Worm (Caenorhabditis elegans) whole organism, L4 larva: ENCODE measurements around the gene scl-5.

Experiments
- F37D6.2 ChIP-seq: sonication (generic microtip); optimal IDR thresholded peaks from 2 replicates; lab custom pipeline; 2016; ENCODE audit warnings: mild to moderate bottlenecking, missing genetic modification characterization, missing compliant biosample characterization
- F49E8.2 ChIP-seq: sonication (generic microtip); optimal IDR thresholded peaks from 2 replicates; lab custom pipeline; 2016; ENCODE audit warnings: missing compliant biosample characterization, mild to moderate bottlenecking, missing genetic modification characterization, borderline replicate concordance
- Y75B8A.6 ChIP-seq: fragments of 200-800 bp; sonication (Bioruptor generic); IDR thresholded peaks from 2 replicates; pipeline ENCODE4 v1.3.6; 2022; ENCODE audit warnings: missing genetic modification reagents, missing genetic modification characterization, missing compliant biosample characterization
- aha-1 ChIP-seq: fragments of 150-350 bp; peaks from one replicate; lab custom pipeline; 2014; ENCODE audit warnings: missing biosample characterization, missing genetic modification characterization
- ama-1 ChIP-seq: fragments of 150-350 bp; optimal IDR thresholded peaks from 2 replicates; lab custom pipeline; 2014; ENCODE audit warnings: inconsistent platforms, mixed read lengths
- ceh-62 ChIP-seq: sonication (generic microtip); optimal IDR thresholded peaks from 2 replicates; lab custom pipeline; 2017; ENCODE audit warnings: missing biosample characterization, missing genetic modification characterization
- daf-12 ChIP-seq: fragments of 150-350 bp; optimal IDR thresholded peaks from 2 replicates; lab custom pipeline; 2014; ENCODE audit warnings: missing biosample characterization, missing genetic modification reagents, missing genetic modification characterization
- daf-16 ChIP-seq, 3 experiments: sonication (generic microtip); optimal IDR thresholded peaks; 2 replicates each; lab custom pipeline; 2016 to 2017; ENCODE audit warnings: missing genetic modification characterization in 3 of 3, missing genetic modification reagents in 3 of 3, mild to moderate bottlenecking in 2 of 3, missing compliant biosample characterization in 2 of 3, missing biosample characterization in 1 of 3, moderate library complexity in 1 of 3
- dpl-1 ChIP-seq: fragments of 150-350 bp; optimal IDR thresholded peaks from 2 replicates; lab custom pipeline; 2014; ENCODE audit warnings: missing biosample characterization, missing genetic modification reagents, missing genetic modification characterization
- dve-1 ChIP-seq: sonication (generic microtip); optimal IDR thresholded peaks from 2 replicates; lab custom pipeline; 2017; ENCODE audit warnings: antibody characterized with exemption, mild to moderate bottlenecking, missing genetic modification characterization, missing compliant biosample characterization; ENCODE audit not compliant: insufficient read depth
- egl-43 ChIP-seq: fragments of 200-800 bp; sonication (Bioruptor generic); IDR thresholded peaks from 2 replicates; pipeline ENCODE4 v1.3.6; 2022; ENCODE audit warnings: missing genetic modification reagents, missing genetic modification characterization, missing compliant biosample characterization
- fkh-10 ChIP-seq: fragments of 150-350 bp; optimal IDR thresholded peaks from 2 replicates; lab custom pipeline; 2014; ENCODE audit warnings: missing biosample characterization, missing genetic modification reagents, missing genetic modification characterization
- hlh-30 ChIP-seq: sonication (generic microtip); optimal IDR thresholded peaks from 2 replicates; lab custom pipeline; 2017; ENCODE audit warnings: antibody characterized with exemption, mild to moderate bottlenecking, missing genetic modification characterization, missing compliant biosample characterization; ENCODE audit not compliant: insufficient read depth
- hmg-1.1 ChIP-seq: fragments of 200-800 bp; sonication (Bioruptor generic); IDR thresholded peaks from 2 replicates; pipeline ENCODE4 v1.3.6; 2022; ENCODE audit warnings: missing genetic modification reagents, missing genetic modification characterization, missing compliant biosample characterization
- jun-1 ChIP-seq: fragments of 150-350 bp; optimal IDR thresholded peaks from 2 replicates; lab custom pipeline; 2014; ENCODE audit warnings: missing biosample characterization, missing genetic modification reagents, missing genetic modification characterization
- lin-1 ChIP-seq: fragments of 200-800 bp; sonication (Bioruptor generic); IDR thresholded peaks from 2 replicates; pipeline ENCODE4 v1.3.6; 2022; ENCODE audit warnings: missing genetic modification reagents, missing genetic modification characterization, missing compliant biosample characterization
- lin-38 ChIP-seq: fragments of 200-800 bp; sonication (Bioruptor generic); IDR thresholded peaks from 2 replicates; pipeline ENCODE4 v1.3.6; 2022; ENCODE audit warnings: missing genetic modification reagents, missing genetic modification characterization, missing compliant biosample characterization
- lir-3 ChIP-seq: sonication (generic microtip); optimal IDR thresholded peaks from 2 replicates; lab custom pipeline; 2016; ENCODE audit warnings: mild to moderate bottlenecking, missing genetic modification characterization, missing compliant biosample characterization
- lsy-2 ChIP-seq, 2 experiments: fragments of 150-350 bp in 1 of 2; sonication (generic microtip) in 1 of 2; optimal IDR thresholded peaks; 2 replicates each; lab custom pipeline; 2014 to 2017; ENCODE audit warnings: missing biosample characterization in 2 of 2, missing genetic modification characterization in 2 of 2
- madf-5 ChIP-seq, 2 experiments: fragments of 200-800 bp; sonication (Bioruptor generic); IDR thresholded peaks; 2 replicates each; pipeline ENCODE4 v1.3.6; 2022; ENCODE audit warnings: missing compliant biosample characterization in 2 of 2, missing genetic modification characterization in 2 of 2
- mdl-1 ChIP-seq, 2 experiments: fragments of 150-350 bp in 1 of 2; sonication (generic microtip) in 1 of 2; optimal IDR thresholded peaks; 2 replicates each; lab custom pipeline; 2014 to 2017; ENCODE audit warnings: missing biosample characterization in 2 of 2, missing genetic modification characterization in 2 of 2
- mes-2 ChIP-seq: sonication (generic microtip); optimal IDR thresholded peaks from 2 replicates; lab custom pipeline; 2016; ENCODE audit warnings: missing genotype, mild to moderate bottlenecking, missing genetic modification characterization, missing compliant biosample characterization; ENCODE audit not compliant: poor library complexity, severe bottlenecking
- nhr-102 ChIP-seq: sonication (generic microtip); optimal IDR thresholded peaks from 2 replicates; lab custom pipeline; 2016; ENCODE audit warnings: mild to moderate bottlenecking, missing genetic modification characterization, moderate library complexity, missing compliant biosample characterization
- nhr-11 ChIP-seq: fragments of 150-350 bp; optimal IDR thresholded peaks from 2 replicates; lab custom pipeline; 2014; ENCODE audit warnings: missing biosample characterization, missing genetic modification characterization
- nhr-28 ChIP-seq: fragments of 150-350 bp; optimal IDR thresholded peaks from 2 replicates; lab custom pipeline; 2014; ENCODE audit warnings: missing biosample characterization, missing genetic modification characterization
- nhr-6 ChIP-seq: fragments of 150-350 bp; optimal IDR thresholded peaks from 2 replicates; lab custom pipeline; 2014; ENCODE audit warnings: missing biosample characterization, missing genetic modification characterization
- nhr-76 ChIP-seq: fragments of 150-350 bp; optimal IDR thresholded peaks from 2 replicates; lab custom pipeline; 2014; ENCODE audit warnings: missing biosample characterization, missing genetic modification characterization
- nhr-77 ChIP-seq: fragments of 150-350 bp; optimal IDR thresholded peaks from 2 replicates; lab custom pipeline; 2014; ENCODE audit warnings: missing biosample characterization, missing genetic modification characterization
- pha-4 ChIP-seq, 2 experiments: fragments of 150-350 bp in 1 of 2; fragments of 200-800 bp in 1 of 2; sonication (Bioruptor generic) in 1 of 2; IDR thresholded peaks in 1 of 2; optimal IDR thresholded peaks in 1 of 2; 2 replicates each; pipeline versions ENCODE4 v1.3.6 to Lab custom; 2014 to 2022; ENCODE audit warnings: missing genetic modification characterization in 2 of 2, missing genetic modification reagents in 2 of 2, missing biosample characterization in 1 of 2, missing compliant biosample characterization in 1 of 2
- pqm-1 ChIP-seq: sonication (generic microtip); optimal IDR thresholded peaks from 2 replicates; lab custom pipeline; 2017; ENCODE audit warnings: missing biosample characterization, missing genetic modification characterization
- rbr-2 ChIP-seq: sonication (generic microtip); optimal IDR thresholded peaks from 2 replicates; lab custom pipeline; 2016; ENCODE audit warnings: missing genotype, missing genetic modification characterization, missing compliant biosample characterization
- set-16 ChIP-seq: fragments of 200-800 bp; sonication (Bioruptor generic); IDR thresholded peaks from 2 replicates; pipeline ENCODE4 v1.3.6; 2022; ENCODE audit warnings: missing genetic modification reagents, missing genetic modification characterization, missing compliant biosample characterization
- snpc-1.2 ChIP-seq: fragments of 200-800 bp; sonication (Bioruptor generic); IDR thresholded peaks from 2 replicates; pipeline ENCODE4 v1.3.6; 2022; ENCODE audit warnings: missing genetic modification reagents, missing genetic modification characterization, missing compliant biosample characterization
- snpc-4 ChIP-seq: fragments of 150-350 bp; optimal IDR thresholded peaks from 2 replicates; lab custom pipeline; 2014; ENCODE audit warnings: missing biosample characterization, missing genetic modification characterization
- spr-3 ChIP-seq: fragments of 200-800 bp; sonication (Bioruptor generic); optimal IDR thresholded peaks from 2 replicates; lab custom pipeline; 2018; ENCODE audit warnings: mild to moderate bottlenecking, missing genetic modification characterization, missing compliant biosample characterization
- unc-130 ChIP-seq: sonication (generic microtip); optimal IDR thresholded peaks from 2 replicates; lab custom pipeline; 2016; ENCODE audit warnings: missing genetic modification reagents, missing genetic modification characterization, missing compliant biosample characterization
- zag-1 ChIP-seq: fragments of 150-350 bp; optimal IDR thresholded peaks from 2 replicates; lab custom pipeline; 2014; ENCODE audit warnings: missing biosample characterization, missing genetic modification characterization
- ztf-11 ChIP-seq: fragments of 150-350 bp; optimal IDR thresholded peaks from 2 replicates; lab custom pipeline; 2014; ENCODE audit warnings: missing biosample characterization, missing genetic modification characterization

The scl-5 gene

ce11 chrIV:13086705-13087104 is 22.9 kb downstream of the scl-5 start, which contains the start of gene spin-2 (continued):
- TF ChIP-seq unc-130 (GFP tag; lab: Kevin White, UChicago) = no peak
- no peak for TF ChIP-seq spr-3

ce11 chrIV:13089671-13090242 is 25.9 kb downstream of the scl-5 start:
- TF ChIP-seq hmg-1.1 (GFP tag; lab: Robert Waterston, UW) (no peak), zag-1 (no peak), set-16 (GFP tag; lab: Robert Waterston, UW) (peak; percentile 95), egl-43 (0 out of 2 replicates have a peak, but pooled peaks have one; percentile 5), lin-1 (no peak), fkh-10 (GFP tag; lab: Kevin White, UChicago) (no peak)

ce11 chrIV:13090967-13091366 is 27.2 kb downstream of the scl-5 start, which contains the start of gene col-132:
Gene col-132 (minus strand): TSS chrIV:13091067.
- no peak for TF ChIP-seq nhr-102 (tag; lab: Kevin White, UChicago)
- no peak for TF ChIP-seq pqm-1 (tag; lab: Kevin White, UChicago)
- TF ChIP-seq F49E8.2 (tag; lab: Kevin White, UChicago) = no peak
- TF ChIP-seq lir-3 = no peak
- TF ChIP-seq aha-1 (tag; lab: Kevin White, UChicago) = no peak
- TF ChIP-seq fkh-10 (GFP tag; lab: Kevin White, UChicago) = no peak
- no peak for TF ChIP-seq F37D6.2 (tag; lab: Kevin White, UChicago)
- TF ChIP-seq ztf-11 (tag; lab: Kevin White, UChicago) = no peak
- TF ChIP-seq nhr-76 (tag; lab: Kevin White, UChicago) = no peak
- no peak for TF ChIP-seq daf-12
- TF ChIP-seq rbr-2 (tag; lab: Kevin White, UChicago) = no peak

- no peak for TF ChIP-seq snpc-1.2 (GFP tag; lab: Robert Waterston, UW)
- TF ChIP-seq mes-2 (tag; lab: Kevin White, UChicago) = peak; percentile 82
- TF ChIP-seq unc-130 (GFP tag; lab: Kevin White, UChicago) = peak; percentile 80
- TF ChIP-seq Y75B8A.6 (GFP tag; lab: Robert Waterston, UW) = no peak
- TF ChIP-seq hlh-30 (tag; lab: Kevin White, UChicago) = peak; percentile 53
- peak; percentile 76 for TF ChIP-seq nhr-6 (tag; lab: Kevin White, UChicago)
- TF ChIP-seq nhr-11 (tag; lab: Kevin White, UChicago) = peak; percentile 68
- peak; percentile 94 for TF ChIP-seq lin-38
- peak; percentile 4 for TF ChIP-seq ama-1 (lab: Kevin White, UChicago)
- no peak for TF ChIP-seq daf-16 (GFP tag; optimal IDR thresholded peaks at IDR 0.05; lab: Kevin White, UChicago)
- TF ChIP-seq daf-16 (tag; optimal IDR thresholded peaks at IDR 0.05; lab: Kevin White, UChicago) = peak; percentile 70
- TF ChIP-seq snpc-4 (tag; lab: Kevin White, UChicago) = no peak
- peak; percentile 60 for TF ChIP-seq nhr-28 (tag; lab: Kevin White, UChicago)
- no peak for TF ChIP-seq ceh-62 (tag; lab: Kevin White, UChicago)
- peak; percentile 90 for TF ChIP-seq dpl-1 (GFP tag; lab: Kevin White, UChicago)
- TF ChIP-seq nhr-77 (tag; lab: Kevin White, UChicago) = peak; percentile 19
- TF ChIP-seq pha-4 (GFP tag; IDR thresholded peaks at IDR 0.05; lab: Robert Waterston, UW) = no peak
- peak; percentile 25 for TF ChIP-seq pha-4 (tag; optimal IDR thresholded peaks at IDR 0.05; lab: Kevin White, UChicago)
- TF ChIP-seq mdl-1 (tag; optimal IDR thresholded peaks at IDR 0.05; lab: Kevin White, UChicago) = no peak
- TF ChIP-seq madf-5 (GFP tag; IDR thresholded peaks at IDR 0.05; lab: Robert Waterston, UW) = no peak
- peak; percentile 53 for TF ChIP-seq dve-1 (tag; lab: Kevin White, UChicago)
- peak; percentile 10 for TF ChIP-seq rbr-2 (tag; lab: Kevin White, UChicago)
- no peak for TF ChIP-seq aha-1 (tag; lab: Kevin White, UChicago)
- peak in 1 of 2 experiments; percentile 88 for TF ChIP-seq lsy-2 (tag; optimal IDR thresholded peaks at IDR 0.05; lab: Kevin White, UChicago)
- TF ChIP-seq jun-1 = no peak
- TF ChIP-seq, all 104 proteins: peak for 15
Measured at ce11 chrIV:13093677-13094076, 29.9 kb downstream of the scl-5 start, which contains the start of the genes prcc-1 and C39E9.12. Gene prcc-1 (minus strand): TSS chrIV:13093795. Gene C39E9.12 (plus strand): TSS chrIV:13094007.
